Fruit fly (Drosophila melanogaster): Measurements from ENCODE around the gene SLIRP1.

SLIRP1 gene

DNA sequence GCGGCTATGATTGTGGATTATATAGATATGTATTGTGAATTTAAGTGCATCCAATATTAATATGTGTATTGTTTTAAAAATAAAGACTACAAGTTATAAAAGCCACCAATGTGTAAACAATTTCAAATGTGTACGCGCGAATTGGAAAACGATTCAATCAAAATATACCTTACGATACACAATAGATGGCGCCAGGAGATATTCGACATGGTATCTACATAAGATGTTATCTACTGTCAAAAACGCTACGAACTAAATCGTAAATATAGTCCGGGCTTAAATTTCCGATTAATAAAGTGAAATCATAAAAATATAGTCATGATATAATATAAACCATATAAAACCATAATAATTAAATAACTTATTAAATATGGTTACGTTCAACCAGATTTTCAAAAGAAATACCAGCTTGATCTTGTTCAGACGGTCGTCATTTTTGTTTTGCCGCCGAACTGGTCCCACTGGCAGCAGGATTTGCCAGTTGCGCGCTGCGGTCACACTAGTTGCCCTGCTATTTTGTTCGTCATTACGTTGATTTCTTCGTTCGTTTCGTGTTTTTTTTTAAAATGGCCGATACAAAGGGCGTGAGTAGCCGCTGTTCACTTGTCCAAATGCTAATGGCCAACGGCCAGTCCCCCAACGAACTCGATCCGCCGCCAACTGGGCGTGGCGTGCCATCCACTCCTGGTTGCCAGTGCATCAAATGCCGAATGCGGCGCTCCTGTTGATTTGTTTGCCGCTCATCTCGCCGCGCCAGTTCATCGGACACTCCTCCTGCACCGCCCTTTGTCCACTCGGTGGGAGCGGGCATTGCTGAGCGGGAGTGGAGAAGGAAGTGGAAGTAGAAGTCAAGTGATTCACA, 38.9 kb upstream of the SLIRP1 start, which contains the start of gene Septin1 (continued):
- TF ChIP-seq Stat92E (GFP tag; optimal IDR thresholded peaks at IDR 0.05) (no peak), unc-4 (GFP tag; IDR thresholded peaks at IDR 0.05; ENCODE audit: partially characterized antibody) (no peak), CTCF (GFP tag; optimal IDR thresholded peaks at IDR 0.05) (peak; percentile 95), gsb (GFP tag; IDR thresholded peaks at IDR 0.05) (no peak), CG13624 (GFP tag; optimal IDR thresholded peaks at IDR 0.05) (no peak), Nf-YA (GFP tag; IDR thresholded peaks at IDR 0.05) (no peak), CG4617 (GFP tag; optimal IDR thresholded peaks at IDR 0.05; ENCODE audit: borderline replicate concordance) (peak; percentile 52), nau (GFP tag; optimal IDR thresholded peaks at IDR 0.05) (no peak), CG2116 (GFP tag; optimal IDR thresholded peaks at IDR 0.05) (no peak), crc (GFP tag; optimal IDR thresholded peaks at IDR 0.05) (no peak), CG17361 (GFP tag; IDR thresholded peaks at IDR 0.05) (no peak; the same call in 2 of the 3 replicates), vfl (GFP tag; optimal IDR thresholded peaks at IDR 0.05) (no peak), Gsc (GFP tag; IDR thresholded peaks at IDR 0.05) (no peak), exex (tag; optimal IDR thresholded peaks at IDR 0.05) (no peak), ATbp (GFP tag; optimal IDR thresholded peaks at IDR 0.05) (no peak), wek (GFP tag; optimal IDR thresholded peaks at IDR 0.05) (no peak), CG8281 (tag; optimal IDR thresholded peaks at IDR 0.05) (no peak), dimm (GFP tag; IDR thresholded peaks at IDR 0.05) (no peak), amos (GFP tag; IDR thresholded peaks at IDR 0.05; ENCODE audit: partially characterized antibody) (peak; percentile 49; the same call in 1 of the 2 replicates), CG31224 (GFP tag; IDR thresholded peaks at IDR 0.05) (no peak), fru (optimal IDR thresholded peaks at IDR 0.05) (no peak), Gug (GFP tag; IDR thresholded peaks at IDR 0.05) (no peak), CG3838 (GFP tag; optimal IDR thresholded peaks at IDR 0.05) (no peak), CG18476 (GFP tag; optimal IDR thresholded peaks at IDR 0.05) (no peak), CG14050 (GFP tag; IDR thresholded peaks at IDR 0.05) (no peak), da (GFP tag; optimal IDR thresholded peaks at IDR 0.05) (no peak), CG6254 (GFP tag; optimal IDR thresholded peaks at IDR 0.05) (no peak), CG1024 (GFP tag; IDR thresholded peaks at IDR 0.05) (no peak), caup (GFP tag; optimal IDR thresholded peaks at IDR 0.05; ENCODE audit: severe bottlenecking) (no peak), gcm (GFP tag; optimal IDR thresholded peaks at IDR 0.05) (no peak), CG6175 (GFP tag; IDR thresholded peaks at IDR 0.05) (no peak), gcm2 (GFP tag; optimal IDR thresholded peaks at IDR 0.05) (no peak), HLHmδ (GFP tag; optimal IDR thresholded peaks at IDR 0.05) (no peak), dysf (GFP tag; IDR thresholded peaks at IDR 0.05) (no peak), CG14710 (tag; optimal IDR thresholded peaks at IDR 0.05) (peak; percentile 57), Doc2 (GFP tag; IDR thresholded peaks at IDR 0.05) (no peak), Hr51 (GFP tag; optimal IDR thresholded peaks at IDR 0.05) (no peak), CG13894 (tag; optimal IDR thresholded peaks at IDR 0.05) (no peak), dan (GFP tag; IDR thresholded peaks at IDR 0.05) (no peak), CG17568 (GFP tag; optimal IDR thresholded peaks at IDR 0.05) (no peak), sisA (GFP tag; IDR thresholded peaks at IDR 0.05) (no peak), inv (GFP tag; IDR thresholded peaks at IDR 0.05; ENCODE audit: partially characterized antibody) (no peak), row (GFP tag; IDR thresholded peaks at IDR 0.05) (no peak), Sin3A (optimal IDR thresholded peaks at IDR 0.05) (peak; percentile 14), so (GFP tag; IDR thresholded peaks at IDR 0.05) (no peak), CG8388 (GFP tag; optimal IDR thresholded peaks at IDR 0.05) (no peak), CG3726 (GFP tag; IDR thresholded peaks at IDR 0.05) (no peak), run (tag; optimal IDR thresholded peaks at IDR 0.05) (no peak), Myb (GFP tag; optimal IDR thresholded peaks at IDR 0.05) (no peak), HLH4C (GFP tag; IDR thresholded peaks at IDR 0.05; ENCODE audit: partially characterized antibody) (no peak)

Data from whole organism, embryonic.